Worm (Caenorhabditis elegans) whole organism, L4 larva: ENCODE results near the gene nhr-76.

Experiments used
- D1046.2 ChIP-seq: fragments of 200-800 bp; sonication (Bioruptor generic); IDR thresholded peaks from 2 replicates; pipeline ENCODE4 v1.3.6; 2022; ENCODE audit warnings: missing genetic modification characterization, missing compliant biosample characterization
- F10B5.3 ChIP-seq: sonication (generic microtip); optimal IDR thresholded peaks from 2 replicates; lab custom pipeline; 2016; ENCODE audit warnings: mild to moderate bottlenecking, missing genetic modification characterization, missing compliant biosample characterization
- F37D6.2 ChIP-seq: sonication (generic microtip); optimal IDR thresholded peaks from 2 replicates; lab custom pipeline; 2016; ENCODE audit warnings: mild to moderate bottlenecking, missing genetic modification characterization, missing compliant biosample characterization
- Y5F2A.4 ChIP-seq: fragments of 200-800 bp; sonication (Bioruptor generic); optimal IDR thresholded peaks from 2 replicates; lab custom pipeline; 2018; ENCODE audit warnings: mild to moderate bottlenecking, missing genetic modification characterization, missing compliant biosample characterization
- Y75B8A.6 ChIP-seq: fragments of 200-800 bp; sonication (Bioruptor generic); IDR thresholded peaks from 2 replicates; pipeline ENCODE4 v1.3.6; 2022; ENCODE audit warnings: missing genetic modification reagents, missing genetic modification characterization, missing compliant biosample characterization
- ZK546.5 ChIP-seq, 2 experiments: sonication (generic microtip); optimal IDR thresholded peaks; 2 replicates each; lab custom pipeline; 2017; ENCODE audit warnings: missing biosample characterization in 2 of 2, missing genetic modification characterization in 2 of 2
- ama-1 ChIP-seq: fragments of 150-350 bp; optimal IDR thresholded peaks from 2 replicates; lab custom pipeline; 2014; ENCODE audit warnings: inconsistent platforms, mixed read lengths
- arid-1 ChIP-seq: fragments of 200-800 bp; sonication (Bioruptor generic); conservative IDR thresholded peaks from 2 replicates; pipeline ENCODE4 v1.3.6; 2022; ENCODE audit warnings: missing genetic modification reagents, missing genetic modification characterization, missing compliant biosample characterization
- attf-4 ChIP-seq: sonication (generic microtip); optimal IDR thresholded peaks from 3 replicates; lab custom pipeline; 2017; ENCODE audit warnings: missing biosample characterization, missing genetic modification characterization
- ceh-82 ChIP-seq: sonication (generic microtip); optimal IDR thresholded peaks from 2 replicates; lab custom pipeline; 2017; ENCODE audit warnings: missing biosample characterization, missing genetic modification characterization
- daf-12 ChIP-seq: fragments of 150-350 bp; optimal IDR thresholded peaks from 2 replicates; lab custom pipeline; 2014; ENCODE audit warnings: missing biosample characterization, missing genetic modification reagents, missing genetic modification characterization
- daf-16 ChIP-seq, 3 experiments: sonication (generic microtip); optimal IDR thresholded peaks; 2 replicates each; lab custom pipeline; 2016 to 2017; ENCODE audit warnings: missing genetic modification characterization in 3 of 3, missing genetic modification reagents in 3 of 3, mild to moderate bottlenecking in 2 of 3, missing compliant biosample characterization in 2 of 3, missing biosample characterization in 1 of 3, moderate library complexity in 1 of 3
- daf-19 ChIP-seq: fragments of 200-800 bp; sonication (Bioruptor generic); conservative IDR thresholded peaks from 2 replicates; pipeline ENCODE4 v1.3.6; 2022; ENCODE audit warnings: missing genetic modification characterization, missing compliant biosample characterization
- dpl-1 ChIP-seq: fragments of 150-350 bp; optimal IDR thresholded peaks from 2 replicates; lab custom pipeline; 2014; ENCODE audit warnings: missing biosample characterization, missing genetic modification reagents, missing genetic modification characterization
- duxl-1 ChIP-seq: sonication (generic microtip); optimal IDR thresholded peaks from 2 replicates; lab custom pipeline; 2016; ENCODE audit warnings: mild to moderate bottlenecking, missing genetic modification characterization, moderate library complexity, missing compliant biosample characterization; ENCODE audit not compliant: poor library complexity
- egl-27 ChIP-seq: sonication (generic microtip); optimal IDR thresholded peaks from 3 replicates; lab custom pipeline; 2017; ENCODE audit warnings: missing biosample characterization, missing genetic modification reagents, missing genetic modification characterization
- egl-43 ChIP-seq: fragments of 200-800 bp; sonication (Bioruptor generic); IDR thresholded peaks from 2 replicates; pipeline ENCODE4 v1.3.6; 2022; ENCODE audit warnings: missing genetic modification reagents, missing genetic modification characterization, missing compliant biosample characterization
- fkh-10 ChIP-seq: fragments of 150-350 bp; optimal IDR thresholded peaks from 2 replicates; lab custom pipeline; 2014; ENCODE audit warnings: missing biosample characterization, missing genetic modification reagents, missing genetic modification characterization
- gei-8 ChIP-seq: fragments of 200-800 bp; sonication (Bioruptor generic); optimal IDR thresholded peaks from 2 replicates; lab custom pipeline; 2018; ENCODE audit warnings: mild to moderate bottlenecking, missing genetic modification characterization, missing compliant biosample characterization
- hlh-11 ChIP-seq: fragments of 200-800 bp; sonication (Bioruptor generic); optimal IDR thresholded peaks from 2 replicates; lab custom pipeline; 2018; ENCODE audit warnings: mild to moderate bottlenecking, missing genetic modification characterization, missing compliant biosample characterization
- lin-1 ChIP-seq: fragments of 200-800 bp; sonication (Bioruptor generic); IDR thresholded peaks from 2 replicates; pipeline ENCODE4 v1.3.6; 2022; ENCODE audit warnings: missing genetic modification reagents, missing genetic modification characterization, missing compliant biosample characterization
- lin-15B ChIP-seq: fragments of 150-350 bp; sonication (generic microtip); optimal IDR thresholded peaks from 3 replicates; lab custom pipeline; 2014; ENCODE audit warnings: missing biosample characterization, missing genetic modification characterization
- lin-38 ChIP-seq: fragments of 200-800 bp; sonication (Bioruptor generic); IDR thresholded peaks from 2 replicates; pipeline ENCODE4 v1.3.6; 2022; ENCODE audit warnings: missing genetic modification reagents, missing genetic modification characterization, missing compliant biosample characterization
- lir-3 ChIP-seq: sonication (generic microtip); optimal IDR thresholded peaks from 2 replicates; lab custom pipeline; 2016; ENCODE audit warnings: mild to moderate bottlenecking, missing genetic modification characterization, missing compliant biosample characterization
- lsy-2 ChIP-seq, 2 experiments: fragments of 150-350 bp in 1 of 2; sonication (generic microtip) in 1 of 2; optimal IDR thresholded peaks; 2 replicates each; lab custom pipeline; 2014 to 2017; ENCODE audit warnings: missing biosample characterization in 2 of 2, missing genetic modification characterization in 2 of 2
- madf-5 ChIP-seq, 2 experiments: fragments of 200-800 bp; sonication (Bioruptor generic); IDR thresholded peaks; 2 replicates each; pipeline ENCODE4 v1.3.6; 2022; ENCODE audit warnings: missing compliant biosample characterization in 2 of 2, missing genetic modification characterization in 2 of 2
- mdt-29 ChIP-seq: fragments of 200-800 bp; sonication (Bioruptor generic); IDR thresholded peaks from 2 replicates; pipeline ENCODE4 v1.3.6; 2022; ENCODE audit warnings: missing genetic modification reagents, missing genetic modification characterization, missing compliant biosample characterization
- mxl-2 ChIP-seq: fragments of 200-800 bp; sonication (Bioruptor generic); conservative IDR thresholded peaks from 2 replicates; pipeline ENCODE4 v1.3.6; 2022; ENCODE audit warnings: missing genetic modification reagents, missing genetic modification characterization, missing compliant biosample characterization
- nhr-28 ChIP-seq: fragments of 150-350 bp; optimal IDR thresholded peaks from 2 replicates; lab custom pipeline; 2014; ENCODE audit warnings: missing biosample characterization, missing genetic modification characterization
- nhr-41 ChIP-seq: fragments of 200-800 bp; sonication (Bioruptor generic); IDR thresholded peaks from 2 replicates; pipeline ENCODE4 v1.3.6; 2022; ENCODE audit warnings: missing genetic modification reagents, missing genetic modification characterization, missing compliant biosample characterization
- pha-4 ChIP-seq, 2 experiments: fragments of 150-350 bp in 1 of 2; fragments of 200-800 bp in 1 of 2; sonication (Bioruptor generic) in 1 of 2; IDR thresholded peaks in 1 of 2; optimal IDR thresholded peaks in 1 of 2; 2 replicates each; pipeline versions ENCODE4 v1.3.6 to Lab custom; 2014 to 2022; ENCODE audit warnings: missing genetic modification characterization in 2 of 2, missing genetic modification reagents in 2 of 2, missing biosample characterization in 1 of 2, missing compliant biosample characterization in 1 of 2
- rbr-2 ChIP-seq: sonication (generic microtip); optimal IDR thresholded peaks from 2 replicates; lab custom pipeline; 2016; ENCODE audit warnings: missing genotype, missing genetic modification characterization, missing compliant biosample characterization
- saeg-2 ChIP-seq: fragments of 200-800 bp; sonication (Bioruptor generic); IDR thresholded peaks from 2 replicates; pipeline ENCODE4 v1.3.6; 2022; ENCODE audit warnings: missing genetic modification reagents, missing genetic modification characterization, missing compliant biosample characterization
- sdz-12 ChIP-seq: fragments of 200-800 bp; sonication (Bioruptor generic); optimal IDR thresholded peaks from 2 replicates; lab custom pipeline; 2018; ENCODE audit warnings: mild to moderate bottlenecking, missing genetic modification characterization, missing compliant biosample characterization
- set-16 ChIP-seq: fragments of 200-800 bp; sonication (Bioruptor generic); IDR thresholded peaks from 2 replicates; pipeline ENCODE4 v1.3.6; 2022; ENCODE audit warnings: missing genetic modification reagents, missing genetic modification characterization, missing compliant biosample characterization
- skn-1 ChIP-seq: fragments of 150-350 bp; optimal IDR thresholded peaks from 2 replicates; lab custom pipeline; 2014; ENCODE audit warnings: missing biosample characterization, missing genetic modification characterization
- snpc-1.2 ChIP-seq: fragments of 200-800 bp; sonication (Bioruptor generic); IDR thresholded peaks from 2 replicates; pipeline ENCODE4 v1.3.6; 2022; ENCODE audit warnings: missing genetic modification reagents, missing genetic modification characterization, missing compliant biosample characterization
- spr-1 ChIP-seq: sonication (generic microtip); optimal IDR thresholded peaks from 2 replicates; lab custom pipeline; 2016; ENCODE audit warnings: mild to moderate bottlenecking, missing genetic modification characterization, missing compliant biosample characterization
- unc-62 ChIP-seq, 3 experiments: fragments of 150-350 bp in 1 of 3; sonication (generic microtip); optimal IDR thresholded peaks in 2 of 3; peaks in 1 of 3; 1 replicate in 1 of 3; 2 replicates in 2 of 3; lab custom pipeline; 2014 to 2017; ENCODE audit warnings: missing biosample characterization in 3 of 3, missing genetic modification characterization in 3 of 3, missing genetic modification reagents in 3 of 3, missing genotype in 1 of 3
- vab-7 ChIP-seq: fragments of 200-800 bp; sonication (Bioruptor generic); IDR thresholded peaks from 2 replicates; pipeline ENCODE4 v1.3.6; 2022; ENCODE audit warnings: missing genetic modification reagents, missing genetic modification characterization, missing compliant biosample characterization
- zag-1 ChIP-seq: fragments of 150-350 bp; optimal IDR thresholded peaks from 2 replicates; lab custom pipeline; 2014; ENCODE audit warnings: missing biosample characterization, missing genetic modification characterization
- zfp-3 ChIP-seq: fragments of 200-800 bp; sonication (Bioruptor generic); conservative IDR thresholded peaks from 2 replicates; pipeline ENCODE4 v1.3.6; 2022; ENCODE audit warnings: missing genetic modification reagents, missing genetic modification characterization, missing compliant biosample characterization
- zip-2 ChIP-seq: fragments of 150-350 bp; optimal IDR thresholded peaks from 2 replicates; lab custom pipeline; 2014; ENCODE audit warnings: missing biosample characterization, missing genetic modification characterization

Gene nhr-76

ce11 chrIV:603543-603942 lies 23.8 kb upstream of the nhr-76 start, which contains the start of gene prmt-4:
prmt-4 (minus strand) TSS chrIV:603643.
- no peak for TF ChIP-seq zag-1 (tag; lab: Kevin White, UChicago)
- no peak for TF ChIP-seq zip-2
- no peak for TF ChIP-seq unc-62 (GFP tag; optimal IDR thresholded peaks at IDR 0.05 in 1 of 2; lab: Kevin White, UChicago)
- TF ChIP-seq unc-62 (tag; optimal IDR thresholded peaks at IDR 0.05; lab: Kevin White, UChicago): no peak
- TF ChIP-seq daf-16 (GFP tag; optimal IDR thresholded peaks at IDR 0.05; lab: Kevin White, UChicago): no peak
- TF ChIP-seq daf-16 (tag; optimal IDR thresholded peaks at IDR 0.05; lab: Kevin White, UChicago): no peak
- no peak for TF ChIP-seq lir-3 (tag; lab: Kevin White, UChicago)
- TF ChIP-seq daf-19 (GFP tag; lab: Robert Waterston, UW): no peak
- no peak for TF ChIP-seq nhr-41 (GFP tag; lab: Robert Waterston, UW)
- no peak for TF ChIP-seq ama-1 (lab: Kevin White, UChicago)
- no peak for TF ChIP-seq mxl-2 (GFP tag; lab: Robert Waterston, UW)
- TF ChIP-seq F10B5.3: no peak
- no peak for TF ChIP-seq ceh-82
- TF ChIP-seq, all 104 proteins: peak for 0

- TF ChIP-seq egl-27 (tag; lab: Kevin White, UChicago) (no peak), daf-12 (tag; lab: Kevin White, UChicago) (no peak), rbr-2 (no peak), daf-19 (GFP tag; lab: Robert Waterston, UW) (no peak), lir-3 (tag; lab: Kevin White, UChicago) (no peak), sdz-12 (GFP tag; lab: Kevin White, UChicago) (no peak), snpc-1.2 (GFP tag; lab: Robert Waterston, UW) (no peak), gei-8 (no peak), lin-15B (tag; lab: Kevin White, UChicago) (no peak), arid-1 (GFP tag; lab: Robert Waterston, UW) (no peak), madf-5 (GFP tag; IDR thresholded peaks at IDR 0.05; lab: Robert Waterston, UW) (no peak), attf-4 (tag; lab: Kevin White, UChicago) (no peak), Y75B8A.6 (GFP tag; lab: Robert Waterston, UW) (no peak), dpl-1 (no peak), lin-1 (GFP tag; lab: Robert Waterston, UW) (no peak), spr-1 (no peak), mdt-29 (GFP tag; lab: Robert Waterston, UW) (no peak), pha-4 (GFP tag; IDR thresholded peaks at IDR 0.05; lab: Robert Waterston, UW) (no peak), pha-4 (tag; optimal IDR thresholded peaks at IDR 0.05; lab: Kevin White, UChicago) (no peak), ZK546.5 (tag; optimal IDR thresholded peaks at IDR 0.05; lab: Kevin White, UChicago) (no peak)
Observed at ce11 chrIV:604144-604543, 23.2 kb upstream of the nhr-76 start, which contains the start of gene col-102. col-102 (plus strand) TSS chrIV:604444.

- no peak for TF ChIP-seq F37D6.2 (tag; lab: Kevin White, UChicago)
- peak; percentile 64 for TF ChIP-seq set-16
Observed at ce11 chrIV:604817-605216, 22.5 kb upstream of the nhr-76 start.

ce11 chrIV:605431-605830 lies 21.9 kb upstream of the nhr-76 start:
- TF ChIP-seq spr-1 (no peak), vab-7 (no peak), madf-5 (GFP tag; IDR thresholded peaks at IDR 0.05; lab: Robert Waterston, UW) (no peak), hlh-11 (tag; lab: Kevin White, UChicago) (no peak), lsy-2 (tag; optimal IDR thresholded peaks at IDR 0.05; lab: Kevin White, UChicago) (no peak), skn-1 (no peak), duxl-1 (tag; lab: Kevin White, UChicago) (no peak), D1046.2 (GFP tag; lab: Robert Waterston, UW) (no peak), nhr-41 (GFP tag; lab: Robert Waterston, UW) (0 out of 2 replicates have a peak, but pooled peaks have one; percentile 28), F10B5.3 (no peak), saeg-2 (GFP tag; lab: Robert Waterston, UW) (no peak), mxl-2 (GFP tag; lab: Robert Waterston, UW) (no peak), pha-4 (GFP tag; IDR thresholded peaks at IDR 0.05; lab: Robert Waterston, UW) (peak; percentile 99; the same call in 1 of the 2 replicates), pha-4 (tag; optimal IDR thresholded peaks at IDR 0.05; lab: Kevin White, UChicago) (no peak), nhr-28 (tag; lab: Kevin White, UChicago) (no peak), zfp-3 (no peak), egl-43 (0 out of 2 replicates have a peak, but pooled peaks have one; percentile 47), Y5F2A.4 (no peak), fkh-10 (GFP tag; lab: Kevin White, UChicago) (no peak), set-16 (peak; percentile 99), lin-38 (no peak), ama-1 (lab: Kevin White, UChicago) (no peak), arid-1 (GFP tag; lab: Robert Waterston, UW) (no peak), egl-27 (tag; lab: Kevin White, UChicago) (no peak)
